Worm (Caenorhabditis elegans): Measurements from ENCODE around the gene T24H7.2.

- TF ChIP-seq lin-11 (tag; optimal IDR thresholded peaks at IDR 0.05): no peak
- TF ChIP-seq fkh-10 (GFP tag; optimal IDR thresholded peaks at IDR 0.05): no peak
- TF ChIP-seq elt-4 (tag; optimal IDR thresholded peaks at IDR 0.05): no peak
- TF ChIP-seq pag-3 (tag; optimal IDR thresholded peaks at IDR 0.05; ENCODE audit: borderline replicate concordance): no peak
- no peak for TF ChIP-seq fkh-6 (tag; optimal IDR thresholded peaks at IDR 0.05)
- TF ChIP-seq ttx-3 (tag; optimal IDR thresholded peaks at IDR 0.05): no peak
- no peak for TF ChIP-seq pqm-1 (tag; optimal IDR thresholded peaks at IDR 0.05)
- no peak for TF ChIP-seq syd-9 (tag; optimal IDR thresholded peaks at IDR 0.05)
- TF ChIP-seq sox-4 (tag; optimal IDR thresholded peaks at IDR 0.05): no peak
- no peak for TF ChIP-seq nhr-11 (tag; optimal IDR thresholded peaks at IDR 0.05)
- no peak for TF ChIP-seq hlh-30 (tag; optimal IDR thresholded peaks at IDR 0.05; ENCODE audit: insufficient read depth)
- TF ChIP-seq ama-1 (optimal IDR thresholded peaks at IDR 0.05): no peak
- no peak for TF ChIP-seq F13H6.1 (tag; optimal IDR thresholded peaks at IDR 0.05)
Observed at ce11 chrII:6244171-6244570, 2.9 kb upstream of the T24H7.2 start, which contains the start of gene tat-4.
